Fruit fly (Drosophila melanogaster) whole organism, wandering third instar larva: Measurements from ENCODE around the gene CG43335.

Source experiments
- Abd-B ChIP-seq: fragments of >200 bp; optimal IDR thresholded peaks from 2 replicates; lab custom pipeline; 2017; ENCODE audit warnings: missing biosample characterization, missing genetic modification characterization
- CG32264 ChIP-seq: fragments of 200-800 bp; sonication (Bioruptor generic); optimal IDR thresholded peaks from 2 replicates; lab custom pipeline; 2016; ENCODE audit warnings: missing biosample characterization, missing genetic modification characterization
- CG9705 ChIP-seq: fragments of 200-800 bp; sonication (Bioruptor generic); optimal IDR thresholded peaks from 2 replicates; lab custom pipeline; 2018; ENCODE audit warnings: missing biosample characterization, mild to moderate bottlenecking, missing genetic modification characterization
- CrebA ChIP-seq: fragments of 200-800 bp; sonication (Bioruptor generic); optimal IDR thresholded peaks from 2 replicates; lab custom pipeline; 2016; ENCODE audit warnings: missing biosample characterization, mild to moderate bottlenecking, missing genetic modification characterization, borderline replicate concordance
- Dfd ChIP-seq: fragments of >200 bp; optimal IDR thresholded peaks from 2 replicates; lab custom pipeline; 2017; ENCODE audit warnings: missing biosample characterization, missing genetic modification characterization
- Dif ChIP-seq: fragments of 200-275, 200-300 bp; sonication (Bioruptor generic); optimal IDR thresholded peaks from 2 replicates; lab custom pipeline; 2018; ENCODE audit warnings: missing biosample characterization, missing genetic modification characterization; ENCODE audit not compliant: partially characterized antibody
- GATAd ChIP-seq: sonication (Bioruptor generic); optimal IDR thresholded peaks from 2 replicates; lab custom pipeline; 2016; ENCODE audit warnings: missing biosample characterization, missing genetic modification characterization
- HLH106 ChIP-seq: fragments of 200-800 bp; optimal IDR thresholded peaks from 3 replicates; lab custom pipeline; 2019; ENCODE audit warnings: missing biosample characterization, mild to moderate bottlenecking, missing genetic modification characterization, moderate library complexity
- Hnf4 ChIP-seq: fragments of 200-800 bp; sonication (Bioruptor generic); optimal IDR thresholded peaks from 2 replicates; lab custom pipeline; 2016; ENCODE audit warnings: missing biosample characterization, mild to moderate bottlenecking, missing genetic modification characterization
- Hr78 ChIP-seq: fragments of >200 bp; optimal IDR thresholded peaks from 2 replicates; lab custom pipeline; 2017; ENCODE audit warnings: missing biosample characterization, missing genetic modification characterization
- Hr83 ChIP-seq: fragments of 200-300 bp; sonication (Bioruptor generic); optimal IDR thresholded peaks from 2 replicates; lab custom pipeline; 2016; ENCODE audit warnings: missing biosample characterization, mild to moderate bottlenecking, missing genetic modification characterization, moderate library complexity; ENCODE audit not compliant: poor library complexity, severe bottlenecking
- Jra ChIP-seq: sonication (Bioruptor generic); optimal IDR thresholded peaks from 2 replicates; lab custom pipeline; 2016; ENCODE audit warnings: missing biosample characterization, missing genetic modification characterization
- Mio ChIP-seq: sonication (Bioruptor generic); optimal IDR thresholded peaks from 2 replicates; lab custom pipeline; 2016; ENCODE audit warnings: missing biosample characterization, missing genetic modification characterization
- Myc ChIP-seq: fragments of >200 bp; optimal IDR thresholded peaks from 2 replicates; lab custom pipeline; 2017
- N ChIP-seq: fragments of >200 bp; optimal IDR thresholded peaks from 2 replicates; lab custom pipeline; 2018; ENCODE audit warnings: missing biosample characterization, missing external identifiers, missing genetic modification characterization
- OdsH ChIP-seq: fragments of 200-800 bp; sonication (Bioruptor generic); optimal IDR thresholded peaks from 2 replicates; lab custom pipeline; 2016; ENCODE audit warnings: missing biosample characterization, mild to moderate bottlenecking, missing genetic modification characterization
- Rel ChIP-seq, 2 experiments: fragments of 200-800 bp; sonication (Bioruptor generic) in 1 of 2; optimal IDR thresholded peaks; 2 replicates in 1 of 2; 3 replicates in 1 of 2; lab custom pipeline; 2016 to 2019; ENCODE audit warnings: mild to moderate bottlenecking in 2 of 2, missing biosample characterization in 2 of 2, missing genetic modification characterization in 2 of 2, moderate library complexity in 1 of 2
- Sp1 ChIP-seq: fragments of 200-800 bp; sonication (Bioruptor generic); optimal IDR thresholded peaks from 3 replicates; lab custom pipeline; 2019; ENCODE audit warnings: missing biosample characterization, mild to moderate bottlenecking, missing genetic modification characterization, moderate library complexity
- Vsx2 ChIP-seq: fragments of 200-300, 225-300 bp; sonication (Bioruptor generic); optimal IDR thresholded peaks from 2 replicates; lab custom pipeline; 2018; ENCODE audit warnings: missing biosample characterization, missing genetic modification characterization; ENCODE audit not compliant: partially characterized antibody
- br ChIP-seq: fragments of 200-800 bp; sonication (Bioruptor generic); optimal IDR thresholded peaks from 2 replicates; lab custom pipeline; 2016; ENCODE audit warnings: missing biosample characterization, missing genetic modification characterization
- brk ChIP-seq: fragments of 200-800 bp; sonication (Bioruptor generic); optimal IDR thresholded peaks from 2 replicates; lab custom pipeline; 2016; ENCODE audit warnings: missing biosample characterization, mild to moderate bottlenecking, missing genetic modification characterization
- dl ChIP-seq, 2 experiments: fragments of 175-275, 200-275 bp in 1 of 2; fragments of 200-275 bp in 1 of 2; sonication (Bioruptor generic); optimal IDR thresholded peaks; lab custom pipeline; 2018; ENCODE audit warnings: mild to moderate bottlenecking in 2 of 2, missing biosample characterization in 2 of 2, missing genetic modification characterization in 2 of 2, moderate library complexity in 2 of 2; ENCODE audit not compliant: partially characterized antibody in 2 of 2, insufficient read depth in 1 of 2
- dmrt93B ChIP-seq: fragments of 200-800 bp; sonication (Bioruptor generic); optimal IDR thresholded peaks from 2 replicates; lab custom pipeline; 2018; ENCODE audit warnings: missing biosample characterization, mild to moderate bottlenecking, missing genetic modification characterization
- dsf ChIP-seq: sonication (Bioruptor generic); optimal IDR thresholded peaks from 2 replicates; lab custom pipeline; 2016; ENCODE audit warnings: missing biosample characterization, missing genetic modification characterization, borderline replicate concordance
- ey ChIP-seq: fragments of 200-800 bp; sonication (Bioruptor generic); optimal IDR thresholded peaks from 2 replicates; lab custom pipeline; 2016; ENCODE audit warnings: missing biosample characterization, missing genetic modification characterization
- foxo ChIP-seq, 2 experiments: fragments of 200-800 bp; sonication (Bioruptor generic); optimal IDR thresholded peaks; 2 replicates in 1 of 2; 3 replicates in 1 of 2; lab custom pipeline; 2016 to 2017; ENCODE audit warnings: missing biosample characterization in 2 of 2, missing genetic modification characterization in 2 of 2
- fru ChIP-seq: fragments of 200-800 bp; sonication (Bioruptor generic); optimal IDR thresholded peaks from 3 replicates; lab custom pipeline; 2016; ENCODE audit warnings: missing biosample characterization, mild to moderate bottlenecking, missing genetic modification characterization
- h ChIP-seq: fragments of 200-800 bp; sonication (Bioruptor generic); optimal IDR thresholded peaks from 3 replicates; lab custom pipeline; 2016; ENCODE audit warnings: missing biosample characterization, mild to moderate bottlenecking, missing genetic modification characterization
- jim ChIP-seq: fragments of 175-275, 200-325 bp; sonication (Bioruptor generic); optimal IDR thresholded peaks from 2 replicates; lab custom pipeline; 2016; ENCODE audit warnings: missing biosample characterization, mild to moderate bottlenecking, missing genetic modification characterization
- lola ChIP-seq: fragments of >200 bp; optimal IDR thresholded peaks from 2 replicates; lab custom pipeline; 2017; ENCODE audit warnings: missing biosample characterization, missing genetic modification characterization
- pan ChIP-seq: fragments of >200 bp; optimal IDR thresholded peaks from 2 replicates; lab custom pipeline; 2017
- psq ChIP-seq: fragments of 200-800 bp; sonication (Bioruptor generic); optimal IDR thresholded peaks from 3 replicates; lab custom pipeline; 2017; ENCODE audit warnings: missing biosample characterization, mild to moderate bottlenecking, missing genetic modification characterization, moderate library complexity
- rgr ChIP-seq: fragments of 200-800 bp; sonication (Bioruptor generic); optimal IDR thresholded peaks from 3 replicates; lab custom pipeline; 2016; ENCODE audit warnings: missing biosample characterization, mild to moderate bottlenecking, missing genetic modification characterization
- sage ChIP-seq: fragments of 200-800 bp; sonication (Bioruptor generic); optimal IDR thresholded peaks from 2 replicates; lab custom pipeline; 2016; ENCODE audit warnings: missing biosample characterization, mild to moderate bottlenecking, missing genetic modification characterization
- sv ChIP-seq: fragments of 200-800 bp; sonication (Bioruptor generic); optimal IDR thresholded peaks from 3 replicates; lab custom pipeline; 2016; ENCODE audit warnings: missing biosample characterization, missing genetic modification characterization
- tai ChIP-seq: sonication (Bioruptor generic); optimal IDR thresholded peaks from 2 replicates; lab custom pipeline; 2016; ENCODE audit warnings: missing biosample characterization, missing genetic modification characterization
- usp ChIP-seq: fragments of >200 bp; optimal IDR thresholded peaks from 2 replicates; lab custom pipeline; 2017; ENCODE audit warnings: missing biosample characterization, missing genetic modification characterization
- woc ChIP-seq: sonication (Bioruptor generic); optimal IDR thresholded peaks from 2 replicates; lab custom pipeline; 2016; ENCODE audit warnings: missing biosample characterization, mild to moderate bottlenecking, missing genetic modification characterization

The CG43335 gene

dm6 chr3R:15652632-15653248 lies 17.5 kb downstream of the CG43335 start:
- TF ChIP-seq h (GFP tag; lab: Kevin White, UChicago) (peak; percentile 12), Hnf4 (GFP tag; lab: Kevin White, UChicago) (no peak), HLH106 (tag; lab: Kevin White, UChicago) (peak; percentile 53), jim (GFP tag; lab: Kevin White, UChicago) (no peak), Hr83 (no peak), br (GFP tag; lab: Kevin White, UChicago) (no peak), usp (GFP tag; lab: Kevin White, UChicago) (no peak), Mio (no peak), Dfd (GFP tag; lab: Kevin White, UChicago) (no peak), sage (GFP tag; lab: Kevin White, UChicago) (no peak), sv (GFP tag; lab: Kevin White, UChicago) (no peak), rgr (GFP tag; lab: Kevin White, UChicago) (peak; percentile 16), tai (GFP tag; lab: Kevin White, UChicago) (no peak), brk (GFP tag; lab: Kevin White, UChicago) (no peak), pan (no peak), CG9705 (GFP tag; lab: Kevin White, UChicago) (no peak), foxo (GFP tag; optimal IDR thresholded peaks at IDR 0.05; lab: Kevin White, UChicago) (peak in 1 of 2 experiments; percentile 41), CG32264 (no peak), Myc (lab: Kevin White, UChicago) (no peak), Sp1 (GFP tag; lab: Kevin White, UChicago) (peak; percentile 32), OdsH (GFP tag; lab: Kevin White, UChicago) (peak; percentile 28), ey (GFP tag; lab: Kevin White, UChicago) (no peak), CrebA (no peak), Abd-B (GFP tag; lab: Kevin White, UChicago) (no peak), woc (no peak), lola (no peak), GATAd (GFP tag; lab: Kevin White, UChicago) (no peak), Vsx2 (GFP tag; lab: Kevin White, UChicago) (no peak), Rel (GFP tag; optimal IDR thresholded peaks at IDR 0.05; lab: Kevin White, UChicago) (no peak), Rel (tag; optimal IDR thresholded peaks at IDR 0.05; lab: Kevin White, UChicago) (no peak), Jra (GFP tag; lab: Kevin White, UChicago) (no peak), Hr78 (GFP tag; lab: Kevin White, UChicago) (no peak), Dif (GFP tag; lab: Kevin White, UChicago) (no peak), dsf (GFP tag; lab: Kevin White, UChicago) (no peak), dmrt93B (GFP tag; lab: Kevin White, UChicago) (peak; percentile 1), N (no peak), dl (GFP tag; optimal IDR thresholded peaks at IDR 0.05; lab: Kevin White, UChicago; ENCODE audit: insufficient read depth in 1 of 2, partially characterized antibody in 2 of 2) (no peak), psq (GFP tag; lab: Kevin White, UChicago) (no peak), fru (GFP tag; lab: Kevin White, UChicago) (no peak)
- TF ChIP-seq, all 38 proteins: peak for 7

dm6 chr3R:15653768-15654387 lies 18.6 kb downstream of the CG43335 start:
- no peak for TF ChIP-seq ey (GFP tag; lab: Kevin White, UChicago)
- no peak for TF ChIP-seq Hr83
- no peak for TF ChIP-seq rgr (GFP tag; lab: Kevin White, UChicago)
- TF ChIP-seq woc, result no peak
- no peak for TF ChIP-seq CG9705 (GFP tag; lab: Kevin White, UChicago)
- TF ChIP-seq brk (GFP tag; lab: Kevin White, UChicago), result no peak
- TF ChIP-seq psq (GFP tag; lab: Kevin White, UChicago), result no peak
- TF ChIP-seq Hr78 (GFP tag; lab: Kevin White, UChicago), result no peak
- no peak for TF ChIP-seq CG32264
- no peak for TF ChIP-seq Jra (GFP tag; lab: Kevin White, UChicago)
